Fruit fly (Drosophila melanogaster): ENCODE results near the gene AOX4.

DNA sequence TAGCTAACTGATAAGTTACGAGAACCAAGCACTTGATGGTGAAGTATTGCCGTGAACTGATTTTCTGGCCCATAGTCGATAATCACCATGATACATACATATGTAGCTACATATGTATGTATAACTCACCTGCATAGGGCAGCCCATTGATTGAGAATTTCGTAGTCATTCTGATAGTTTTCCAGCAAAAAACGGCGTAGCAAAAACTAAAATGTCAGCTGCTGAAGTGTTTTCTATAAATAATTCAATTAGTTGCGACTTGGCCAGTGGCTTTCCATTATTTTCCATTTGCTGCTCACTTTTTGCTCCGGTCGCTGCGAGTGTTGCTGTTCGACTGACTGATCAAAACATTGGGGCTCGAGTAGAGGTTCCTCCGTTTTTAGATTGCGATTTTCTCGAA is 5.4 kb downstream of the AOX4 start:
- TF ChIP-seq pan (optimal IDR thresholded peaks at IDR 0.05) (no peak), psq (optimal IDR thresholded peaks at IDR 0.05) (no peak), CG8478 (optimal IDR thresholded peaks at IDR 0.05) (no peak), EcR (GFP tag; optimal IDR thresholded peaks at IDR 0.05) (no peak), Dll (optimal IDR thresholded peaks at IDR 0.05) (no peak), usp (GFP tag; optimal IDR thresholded peaks at IDR 0.05) (no peak)

All from whole organism.